Worm (Caenorhabditis elegans) whole organism, late embryonic: ENCODE data around the gene ptp-8.

Source experiments
- C08G9.2 ChIP-seq: sonication (generic microtip); optimal IDR thresholded peaks from 2 replicates; lab custom pipeline; 2016; ENCODE audit warnings: mild to moderate bottlenecking, missing genetic modification characterization, moderate library complexity, missing compliant biosample characterization
- F13H6.1 ChIP-seq: sonication (generic microtip); optimal IDR thresholded peaks from 2 replicates; lab custom pipeline; 2016; ENCODE audit warnings: missing genetic modification characterization, missing compliant biosample characterization
- K02D7.2 ChIP-seq: sonication (generic microtip); optimal IDR thresholded peaks from 2 replicates; lab custom pipeline; 2017; ENCODE audit warnings: mild to moderate bottlenecking, missing genetic modification characterization, missing compliant biosample characterization
- T23F11.4 ChIP-seq: fragments of 200-800 bp; sonication (Bioruptor generic); optimal IDR thresholded peaks from 2 replicates; lab custom pipeline; 2018; ENCODE audit warnings: mild to moderate bottlenecking, missing genetic modification characterization, missing compliant biosample characterization
- Y22D7AL.16 ChIP-seq: sonication (generic microtip); optimal IDR thresholded peaks from 2 replicates; lab custom pipeline; 2016; ENCODE audit warnings: missing genetic modification characterization, missing compliant biosample characterization
- ama-1 ChIP-seq: fragments of 150-350 bp; optimal IDR thresholded peaks from 2 replicates; lab custom pipeline; 2014
- ceh-14 ChIP-seq: sonication (generic microtip); optimal IDR thresholded peaks from 2 replicates; lab custom pipeline; 2016; ENCODE audit warnings: missing genotype, missing genetic modification characterization, missing compliant biosample characterization
- ceh-24 ChIP-seq: sonication (generic microtip); optimal IDR thresholded peaks from 2 replicates; lab custom pipeline; 2016; ENCODE audit warnings: mild to moderate bottlenecking, missing genetic modification characterization, missing compliant biosample characterization
- ceh-31 ChIP-seq: sonication (generic microtip); optimal IDR thresholded peaks from 2 replicates; lab custom pipeline; 2016; ENCODE audit warnings: missing genetic modification characterization, missing compliant biosample characterization
- ceh-45 ChIP-seq: fragments of 200-800 bp; sonication (Bioruptor generic); IDR thresholded peaks from 2 replicates; pipeline ENCODE4 v1.3.6; 2022; ENCODE audit warnings: missing genetic modification reagents, missing genetic modification characterization, missing compliant biosample characterization
- che-1 ChIP-seq: sonication (generic microtip); optimal IDR thresholded peaks from 2 replicates; lab custom pipeline; 2016; ENCODE audit warnings: mild to moderate bottlenecking, missing genetic modification characterization, missing compliant biosample characterization
- dve-1 ChIP-seq: sonication (generic microtip); optimal IDR thresholded peaks from 2 replicates; lab custom pipeline; 2017; ENCODE audit warnings: antibody characterized with exemption, mild to moderate bottlenecking, missing genetic modification characterization, missing compliant biosample characterization
- elt-2 ChIP-seq: sonication (generic microtip); optimal IDR thresholded peaks from 2 replicates; lab custom pipeline; 2016; ENCODE audit warnings: missing genetic modification reagents, missing genetic modification characterization, missing compliant biosample characterization
- elt-4 ChIP-seq: sonication (generic microtip); optimal IDR thresholded peaks from 2 replicates; lab custom pipeline; 2016; ENCODE audit warnings: missing genetic modification characterization, missing compliant biosample characterization
- ets-4 ChIP-seq: sonication (generic microtip); optimal IDR thresholded peaks from 2 replicates; lab custom pipeline; 2016; ENCODE audit warnings: missing genetic modification characterization, missing compliant biosample characterization
- eyg-1 ChIP-seq: sonication (generic microtip); optimal IDR thresholded peaks from 2 replicates; lab custom pipeline; 2016; ENCODE audit warnings: missing genotype, missing genetic modification characterization, missing compliant biosample characterization
- fax-1 ChIP-seq: sonication (generic microtip); optimal IDR thresholded peaks from 2 replicates; lab custom pipeline; 2016; ENCODE audit warnings: missing genotype, missing genetic modification characterization, missing compliant biosample characterization
- fkh-6 ChIP-seq: sonication (generic microtip); optimal IDR thresholded peaks from 2 replicates; lab custom pipeline; 2016; ENCODE audit warnings: missing genetic modification characterization, missing compliant biosample characterization
- gmeb-2 ChIP-seq: sonication (generic microtip); optimal IDR thresholded peaks from 2 replicates; lab custom pipeline; 2016; ENCODE audit warnings: missing genetic modification characterization, inconsistent platforms, missing compliant biosample characterization
- hlh-15 ChIP-seq: sonication (generic microtip); optimal IDR thresholded peaks from 2 replicates; lab custom pipeline; 2016; ENCODE audit warnings: missing genetic modification characterization, missing compliant biosample characterization
- hlh-6 ChIP-seq: sonication (generic microtip); optimal IDR thresholded peaks from 2 replicates; lab custom pipeline; 2016; ENCODE audit warnings: missing genotype, missing genetic modification characterization, missing compliant biosample characterization
- hlh-8 ChIP-seq: sonication (generic microtip); optimal IDR thresholded peaks from 2 replicates; lab custom pipeline; 2016; ENCODE audit warnings: missing genotype, missing genetic modification characterization, missing compliant biosample characterization
- lim-6 ChIP-seq: sonication (generic microtip); optimal IDR thresholded peaks from 2 replicates; lab custom pipeline; 2016; ENCODE audit warnings: missing genetic modification characterization, missing compliant biosample characterization
- lin-11 ChIP-seq: fragments of 200-800 bp; sonication (Bioruptor generic); optimal IDR thresholded peaks from 2 replicates; lab custom pipeline; 2018; ENCODE audit warnings: mild to moderate bottlenecking, missing genetic modification characterization, missing compliant biosample characterization
- mec-3 ChIP-seq: sonication (generic microtip); optimal IDR thresholded peaks from 2 replicates; lab custom pipeline; 2016; ENCODE audit warnings: borderline replicate concordance, missing genetic modification characterization, missing compliant biosample characterization
- nfya-1 ChIP-seq: sonication (generic microtip); optimal IDR thresholded peaks from 2 replicates; lab custom pipeline; 2017; ENCODE audit warnings: missing genetic modification characterization, mild to moderate bottlenecking, missing compliant biosample characterization, antibody characterized with exemption, moderate library complexity
- nhr-232 ChIP-seq: sonication (generic microtip); optimal IDR thresholded peaks from 2 replicates; lab custom pipeline; 2016; ENCODE audit warnings: missing genetic modification characterization, missing compliant biosample characterization
- npax-4 ChIP-seq: sonication (generic microtip); optimal IDR thresholded peaks from 2 replicates; lab custom pipeline; 2016; ENCODE audit warnings: missing genetic modification characterization, missing compliant biosample characterization
- pha-4 ChIP-seq: fragments of 150-350 bp; optimal IDR thresholded peaks from 2 replicates; lab custom pipeline; 2018; ENCODE audit warnings: missing biosample characterization, missing genetic modification reagents, missing genetic modification characterization
- pqm-1 ChIP-seq: sonication (generic microtip); optimal IDR thresholded peaks from 2 replicates; lab custom pipeline; 2016; ENCODE audit warnings: missing genetic modification characterization, missing compliant biosample characterization
- rnt-1 ChIP-seq: sonication (generic microtip); optimal IDR thresholded peaks from 2 replicates; lab custom pipeline; 2016; ENCODE audit warnings: missing genetic modification characterization, missing compliant biosample characterization
- sdc-2 ChIP-seq: sonication (generic microtip); optimal IDR thresholded peaks from 2 replicates; lab custom pipeline; 2016; ENCODE audit warnings: missing genotype, missing genetic modification characterization, missing compliant biosample characterization
- sox-4 ChIP-seq: sonication (generic microtip); optimal IDR thresholded peaks from 2 replicates; lab custom pipeline; 2017; ENCODE audit warnings: mild to moderate bottlenecking, missing genetic modification characterization, inconsistent platforms, missing compliant biosample characterization
- tbx-2 ChIP-seq: sonication (generic microtip); optimal IDR thresholded peaks from 2 replicates; lab custom pipeline; 2016; ENCODE audit warnings: missing genetic modification characterization, missing compliant biosample characterization
- tbx-7 ChIP-seq: sonication (generic microtip); optimal IDR thresholded peaks from 2 replicates; lab custom pipeline; 2016; ENCODE audit warnings: missing genotype, missing genetic modification characterization, missing compliant biosample characterization
- ttx-3 ChIP-seq: sonication (generic microtip); optimal IDR thresholded peaks from 2 replicates; lab custom pipeline; 2016; ENCODE audit warnings: missing genetic modification reagents, missing genetic modification characterization, missing compliant biosample characterization
- unc-42 ChIP-seq: sonication (generic microtip); optimal IDR thresholded peaks from 2 replicates; lab custom pipeline; 2016; ENCODE audit warnings: missing genotype, missing genetic modification characterization, missing compliant biosample characterization
- ztf-16 ChIP-seq: sonication (generic microtip); optimal IDR thresholded peaks from 2 replicates; lab custom pipeline; 2017; ENCODE audit warnings: missing genetic modification characterization, missing compliant biosample characterization

Gene ptp-8

ce11 chrIV:7381754-7382153, at the start of gene ptp-8:
ptp-8 (plus strand) TSS chrIV:7382054.
- TF ChIP-seq tbx-7, result no peak
- TF ChIP-seq che-1 (tag; lab: Kevin White, UChicago), result no peak
- TF ChIP-seq ets-4, result no peak
- TF ChIP-seq lin-11 (tag; lab: Kevin White, UChicago), result no peak
- no peak for TF ChIP-seq hlh-8 (tag; lab: Kevin White, UChicago)

ce11 chrIV:7332695-7333094, 49.2 kb upstream of the ptp-8 start, which contains the start of gene ocr-4:
ocr-4 (minus strand) TSS chrIV:7332795.
- TF ChIP-seq eyg-1, result no peak
- no peak for TF ChIP-seq F13H6.1
- TF ChIP-seq Y22D7AL.16, result no peak
- TF ChIP-seq sox-4 (tag; lab: Kevin White, UChicago), result no peak
- no peak for TF ChIP-seq K02D7.2 (tag; lab: Kevin White, UChicago)
- TF ChIP-seq pqm-1 (tag; lab: Kevin White, UChicago), result no peak

- TF ChIP-seq gmeb-2 (tag; lab: Kevin White, UChicago) (no peak), ceh-45 (GFP tag; lab: Robert Waterston, UW) (no peak), elt-4 (tag; lab: Kevin White, UChicago) (no peak), ceh-14 (no peak), sdc-2 (no peak), che-1 (tag; lab: Kevin White, UChicago) (no peak), ama-1 (lab: Kevin White, UChicago) (no peak), C08G9.2 (no peak), T23F11.4 (no peak), nfya-1 (tag; lab: Kevin White, UChicago) (no peak), fkh-6 (no peak), nhr-232 (no peak), mec-3 (tag; lab: Kevin White, UChicago) (no peak), dve-1 (no peak)
These were observed 43.8 kb upstream of the ptp-8 start for ce11 chrIV:7338042-7338441.

- TF ChIP-seq hlh-6 (tag; lab: Kevin White, UChicago) (no peak), hlh-15 (tag; lab: Kevin White, UChicago) (no peak), rnt-1 (tag; lab: Kevin White, UChicago) (no peak), ztf-16 (tag; lab: Kevin White, UChicago) (no peak), npax-4 (no peak), pha-4 (tag; lab: Kevin White, UChicago) (no peak), ceh-31 (tag; lab: Kevin White, UChicago) (no peak), unc-42 (tag; lab: Kevin White, UChicago) (no peak), tbx-2 (no peak), elt-2 (tag; lab: Kevin White, UChicago) (no peak), fax-1 (tag; lab: Kevin White, UChicago) (no peak)
- TF ChIP-seq, all 69 proteins: peak for 0
These were observed 42.8 kb upstream of the ptp-8 start for ce11 chrIV:7339095-7339494.

- TF ChIP-seq hlh-8 (tag; lab: Kevin White, UChicago), result no peak
- no peak for TF ChIP-seq unc-42 (tag; lab: Kevin White, UChicago)
- TF ChIP-seq ceh-14, result no peak
- TF ChIP-seq tbx-7, result no peak
- no peak for TF ChIP-seq ceh-24 (tag; lab: Kevin White, UChicago)
- TF ChIP-seq elt-2 (tag; lab: Kevin White, UChicago), result no peak
- TF ChIP-seq sox-4 (tag; lab: Kevin White, UChicago), result no peak
- TF ChIP-seq lim-6, result no peak
- TF ChIP-seq pqm-1 (tag; lab: Kevin White, UChicago), result no peak
- no peak for TF ChIP-seq ttx-3
- no peak for TF ChIP-seq nfya-1 (tag; lab: Kevin White, UChicago)
These were observed 39.7 kb upstream of the ptp-8 start for ce11 chrIV:7342144-7342543.
